Worm (Caenorhabditis elegans) whole organism, L2 larva: ENCODE data around the gene C28C12.11.
A peak's percentile ranks its signal among the peaks of the same experiment; 100 is the strongest.

Source experiments
- C34F6.9 ChIP-seq: fragments of 150-350 bp; optimal IDR thresholded peaks from 2 replicates; lab custom pipeline; 2014; ENCODE audit warnings: missing biosample characterization, missing genetic modification characterization
- F13H6.1 ChIP-seq: sonication (generic microtip); optimal IDR thresholded peaks from 2 replicates; lab custom pipeline; 2016; ENCODE audit warnings: missing genetic modification characterization, missing compliant biosample characterization
- R02D3.7 ChIP-seq: fragments of 150-350 bp; optimal IDR thresholded peaks from 2 replicates; lab custom pipeline; 2014; ENCODE audit warnings: missing biosample characterization, missing genetic modification characterization
- Y55F3AM.14 ChIP-seq: fragments of 200-800 bp; sonication (Bioruptor generic); optimal IDR thresholded peaks from 2 replicates; lab custom pipeline; 2018; ENCODE audit warnings: mild to moderate bottlenecking, missing genetic modification characterization, missing compliant biosample characterization
- ZK546.5 ChIP-seq: sonication (generic microtip); optimal IDR thresholded peaks from 2 replicates; lab custom pipeline; 2017; ENCODE audit warnings: missing biosample characterization, missing genetic modification characterization
- alr-1 ChIP-seq: fragments of 150-350 bp; optimal IDR thresholded peaks from 2 replicates; lab custom pipeline; 2014; ENCODE audit warnings: missing biosample characterization, missing genetic modification characterization
- aly-2 ChIP-seq: fragments of 150-350 bp; optimal IDR thresholded peaks from 2 replicates; lab custom pipeline; 2014; ENCODE audit warnings: missing biosample characterization, missing genetic modification characterization
- ama-1 ChIP-seq: fragments of 150-350 bp; optimal IDR thresholded peaks from 2 replicates; lab custom pipeline; 2018; ENCODE audit warnings: inconsistent platforms
- blmp-1 ChIP-seq: sonication (generic microtip); optimal IDR thresholded peaks from 2 replicates; lab custom pipeline; 2017; ENCODE audit warnings: missing genetic modification characterization, mild to moderate bottlenecking, missing compliant biosample characterization, antibody characterized with exemption, moderate library complexity; ENCODE audit not compliant: insufficient read depth
- ceh-16 ChIP-seq: fragments of 150-350 bp; optimal IDR thresholded peaks from 2 replicates; lab custom pipeline; 2014; ENCODE audit warnings: missing biosample characterization, missing genetic modification characterization
- ceh-82 ChIP-seq: fragments of 150-350 bp; optimal IDR thresholded peaks from 2 replicates; lab custom pipeline; 2014; ENCODE audit warnings: missing biosample characterization, missing genetic modification characterization
- crh-2 ChIP-seq: sonication (generic microtip); optimal IDR thresholded peaks from 2 replicates; lab custom pipeline; 2017; ENCODE audit warnings: missing biosample characterization, missing genetic modification characterization
- dmd-4 ChIP-seq: sonication (generic microtip); optimal IDR thresholded peaks from 2 replicates; lab custom pipeline; 2017; ENCODE audit warnings: missing biosample characterization, missing genetic modification characterization
- egl-27 ChIP-seq: sonication (generic microtip); optimal IDR thresholded peaks from 3 replicates; lab custom pipeline; 2017; ENCODE audit warnings: missing biosample characterization, missing genetic modification reagents, missing genetic modification characterization
- elt-1 ChIP-seq: fragments of 150-350 bp; optimal IDR thresholded peaks from 2 replicates; lab custom pipeline; 2014; ENCODE audit warnings: missing biosample characterization, missing genetic modification characterization
- elt-3 ChIP-seq: sonication (generic microtip); optimal IDR thresholded peaks from 2 replicates; lab custom pipeline; 2017; ENCODE audit warnings: missing biosample characterization, missing genetic modification characterization
- fos-1 ChIP-seq: fragments of 150-350 bp; optimal IDR thresholded peaks from 2 replicates; lab custom pipeline; 2014; ENCODE audit warnings: missing biosample characterization, missing genetic modification characterization
- gmeb-1 ChIP-seq: fragments of 150-350 bp; optimal IDR thresholded peaks from 2 replicates; lab custom pipeline; 2014; ENCODE audit warnings: missing biosample characterization, missing genetic modification characterization
- lin-11 ChIP-seq: fragments of 150-350 bp; sonication (generic microtip); optimal IDR thresholded peaks from 2 replicates; lab custom pipeline; 2014; ENCODE audit warnings: missing biosample characterization, missing genetic modification characterization, inconsistent platforms, mixed read lengths
- lin-13 ChIP-seq: fragments of 150-350 bp; optimal IDR thresholded peaks from 2 replicates; lab custom pipeline; 2014; ENCODE audit warnings: missing biosample characterization, missing genetic modification reagents, missing genetic modification characterization
- lin-39 ChIP-seq: fragments of 150-350 bp; optimal IDR thresholded peaks from 2 replicates; lab custom pipeline; 2014; ENCODE audit warnings: missing biosample characterization, missing genetic modification reagents, missing genetic modification characterization
- lsy-2 ChIP-seq, 2 experiments: fragments of 150-350 bp in 1 of 2; sonication (generic microtip) in 1 of 2; optimal IDR thresholded peaks; 2 replicates each; lab custom pipeline; 2014 to 2017; ENCODE audit warnings: missing biosample characterization in 2 of 2, missing genetic modification characterization in 2 of 2
- mab-5 ChIP-seq: fragments of 150-350 bp; optimal IDR thresholded peaks from 2 replicates; lab custom pipeline; 2014; ENCODE audit warnings: missing biosample characterization, missing genetic modification characterization
- mbf-1 ChIP-seq: sonication (generic microtip); optimal IDR thresholded peaks from 2 replicates; lab custom pipeline; 2017; ENCODE audit warnings: missing biosample characterization, missing genetic modification characterization
- mdl-1 ChIP-seq, 2 experiments: fragments of 150-350 bp in 1 of 2; sonication (generic microtip) in 1 of 2; optimal IDR thresholded peaks; 2 replicates each; lab custom pipeline; 2017; ENCODE audit warnings: missing biosample characterization in 2 of 2, missing genetic modification characterization in 2 of 2
- nhr-10 ChIP-seq: sonication (generic microtip); optimal IDR thresholded peaks from 2 replicates; lab custom pipeline; 2017; ENCODE audit warnings: missing biosample characterization, missing genetic modification characterization
- nhr-11 ChIP-seq: fragments of 150-350 bp; optimal IDR thresholded peaks from 2 replicates; lab custom pipeline; 2014; ENCODE audit warnings: missing biosample characterization, missing genetic modification characterization
- nhr-12 ChIP-seq: fragments of 150-350 bp; optimal IDR thresholded peaks from 2 replicates; lab custom pipeline; 2014; ENCODE audit warnings: missing biosample characterization, missing genetic modification characterization
- nhr-129 ChIP-seq: fragments of 150-350 bp; optimal IDR thresholded peaks from 2 replicates; lab custom pipeline; 2014; ENCODE audit warnings: missing biosample characterization, missing genetic modification characterization
- nhr-21 ChIP-seq: fragments of 150-350 bp; optimal IDR thresholded peaks from 2 replicates; lab custom pipeline; 2014; ENCODE audit warnings: missing biosample characterization, missing genetic modification characterization
- nhr-23 ChIP-seq: fragments of 150-350 bp; optimal IDR thresholded peaks from 2 replicates; lab custom pipeline; 2014; ENCODE audit warnings: missing biosample characterization, missing genetic modification reagents, missing genetic modification characterization
- nhr-237 ChIP-seq: fragments of 150-350 bp; optimal IDR thresholded peaks from 2 replicates; lab custom pipeline; 2014; ENCODE audit warnings: missing biosample characterization, missing genetic modification characterization
- nhr-25 ChIP-seq: fragments of 150-350 bp; sonication (generic microtip); optimal IDR thresholded peaks from 3 replicates; lab custom pipeline; 2014; ENCODE audit warnings: missing biosample characterization, missing genetic modification characterization
- nhr-6 ChIP-seq: fragments of 150-350 bp; optimal IDR thresholded peaks from 2 replicates; lab custom pipeline; 2014; ENCODE audit warnings: missing biosample characterization, missing genetic modification characterization
- nhr-77 ChIP-seq: fragments of 150-350 bp; optimal IDR thresholded peaks from 2 replicates; lab custom pipeline; 2014; ENCODE audit warnings: missing biosample characterization, missing genetic modification characterization
- peb-1 ChIP-seq: fragments of 150-350 bp; optimal IDR thresholded peaks from 2 replicates; lab custom pipeline; 2014; ENCODE audit warnings: missing biosample characterization, missing genetic modification characterization
- sem-4 ChIP-seq: fragments of 150-350 bp; optimal IDR thresholded peaks from 2 replicates; lab custom pipeline; 2014; ENCODE audit warnings: missing biosample characterization, missing genetic modification reagents, missing genetic modification characterization
- skn-1 ChIP-seq: sonication (generic microtip); optimal IDR thresholded peaks from 2 replicates; lab custom pipeline; 2017; ENCODE audit warnings: missing biosample characterization, missing genetic modification characterization
- sma-3 ChIP-seq: sonication (generic microtip); optimal IDR thresholded peaks from 2 replicates; lab custom pipeline; 2016; ENCODE audit warnings: missing genetic modification reagents, missing genetic modification characterization, missing compliant biosample characterization
- sma-9 ChIP-seq, 2 experiments: fragments of 150-350 bp in 1 of 2; sonication (generic microtip) in 1 of 2; optimal IDR thresholded peaks; 2 replicates each; lab custom pipeline; 2014 to 2016; ENCODE audit warnings: missing genetic modification characterization in 2 of 2, mild to moderate bottlenecking in 1 of 2, missing biosample characterization in 1 of 2, missing compliant biosample characterization in 1 of 2, missing genetic modification reagents in 1 of 2, moderate library complexity in 1 of 2
- snpc-4 ChIP-seq: fragments of 150-350 bp; optimal IDR thresholded peaks from 2 replicates; lab custom pipeline; 2014; ENCODE audit warnings: missing biosample characterization, missing genetic modification characterization
- unc-39 ChIP-seq: fragments of 150-350 bp; optimal IDR thresholded peaks from 2 replicates; lab custom pipeline; 2014; ENCODE audit warnings: missing biosample characterization, missing genetic modification characterization
- unc-55 ChIP-seq: fragments of 150-350 bp; sonication (generic microtip); optimal IDR thresholded peaks from 3 replicates; lab custom pipeline; 2014; ENCODE audit warnings: missing biosample characterization, missing genetic modification reagents, missing genetic modification characterization
- unc-62 ChIP-seq: fragments of 150-350 bp; optimal IDR thresholded peaks from 2 replicates; lab custom pipeline; 2014; ENCODE audit warnings: missing biosample characterization, missing genetic modification reagents, missing genetic modification characterization
- zag-1 ChIP-seq: fragments of 150-350 bp; optimal IDR thresholded peaks from 2 replicates; lab custom pipeline; 2014; ENCODE audit warnings: missing biosample characterization, missing genetic modification characterization
- ztf-1 ChIP-seq: fragments of 200-800 bp; sonication (Bioruptor generic); conservative IDR thresholded peaks from 2 replicates; pipeline ENCODE4 v1.3.6; 2022; ENCODE audit warnings: missing genetic modification characterization, missing compliant biosample characterization
- ztf-11 ChIP-seq: sonication (generic microtip); optimal IDR thresholded peaks from 2 replicates; lab custom pipeline; 2017; ENCODE audit warnings: missing biosample characterization, missing genetic modification characterization
- ztf-4 ChIP-seq: fragments of 150-350 bp; optimal IDR thresholded peaks from 2 replicates; lab custom pipeline; 2014; ENCODE audit warnings: missing biosample characterization, missing genetic modification characterization

Gene C28C12.11

DNA sequence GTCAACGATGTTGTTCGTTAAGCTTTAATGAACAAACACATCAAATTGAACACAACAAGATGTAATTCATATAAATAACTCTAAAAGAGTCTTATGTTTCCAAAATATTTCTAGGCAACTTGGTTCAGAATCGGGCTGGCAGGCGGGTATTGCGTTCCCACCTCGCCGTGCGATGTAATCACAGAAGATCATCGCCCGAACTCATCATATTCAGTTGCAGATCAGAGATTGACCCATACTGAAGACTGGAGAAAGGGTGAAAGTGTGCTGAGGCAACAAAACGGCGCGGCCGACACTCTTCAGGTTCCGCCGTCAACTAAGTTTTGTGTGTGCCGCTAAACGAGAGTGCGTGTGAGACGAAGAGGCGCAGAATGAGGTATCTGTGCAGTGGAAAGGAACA lies 45.4 kb upstream of the C28C12.11 start (continued):
- TF ChIP-seq nhr-237 (tag; lab: Kevin White, UChicago): no peak
- TF ChIP-seq nhr-10 (tag; lab: Kevin White, UChicago): peak; percentile 27
- TF ChIP-seq, all 48 proteins: peak for 28

DNA sequence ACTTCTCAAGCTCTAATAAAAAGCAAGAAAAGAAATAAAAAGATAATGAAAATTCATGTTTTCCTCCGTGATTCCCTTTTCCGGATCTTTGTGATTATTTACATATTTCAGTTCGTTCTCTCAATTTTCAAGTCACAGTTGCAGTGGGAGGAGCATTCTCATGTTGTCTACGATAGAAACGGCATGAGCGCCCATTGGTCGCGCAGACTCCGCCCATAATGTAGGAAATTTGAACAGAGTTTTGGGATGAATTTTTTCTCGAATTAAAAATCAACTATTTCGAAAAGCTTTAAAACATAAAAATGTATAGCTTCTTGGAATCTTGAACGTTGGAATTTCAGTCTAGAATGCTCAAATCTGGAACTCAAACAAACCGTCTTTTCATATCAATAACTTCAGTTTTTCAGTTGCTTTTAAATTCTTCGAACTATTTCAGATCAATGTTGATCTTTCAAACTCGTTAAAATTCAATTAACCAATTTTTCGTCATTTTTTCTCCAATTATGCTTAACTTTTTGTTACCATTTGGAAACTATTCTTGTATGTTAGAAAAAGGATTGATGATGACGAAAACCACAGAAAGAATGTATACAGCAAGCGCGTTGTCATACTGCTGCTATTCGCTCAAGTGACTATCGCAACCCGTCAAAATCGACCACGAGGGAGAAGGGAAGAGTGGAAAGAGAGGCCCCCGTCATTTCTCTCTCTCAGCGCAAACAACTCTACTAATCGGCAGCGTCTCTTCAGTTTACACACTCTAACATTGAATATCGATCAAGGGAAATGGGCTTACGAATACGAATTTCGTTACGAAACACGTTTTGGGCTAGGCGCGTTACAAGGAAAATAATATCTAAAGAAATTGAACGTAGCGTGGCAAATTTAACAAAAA lies 42.0 kb upstream of the C28C12.11 start:
- TF ChIP-seq sma-9 (GFP tag; optimal IDR thresholded peaks at IDR 0.05; lab: Kevin White, UChicago): peak; percentile 83
- TF ChIP-seq sma-9 (tag; optimal IDR thresholded peaks at IDR 0.05; lab: Kevin White, UChicago): no peak
- no peak for TF ChIP-seq peb-1 (tag; lab: Kevin White, UChicago)
- TF ChIP-seq mab-5 (tag; lab: Kevin White, UChicago): peak; percentile 50
- peak; percentile 38 for TF ChIP-seq zag-1
- TF ChIP-seq lin-39 (tag; lab: Kevin White, UChicago): no peak
- TF ChIP-seq nhr-23 (tag; lab: Kevin White, UChicago): no peak
- peak; percentile 44 for TF ChIP-seq blmp-1 (tag; lab: Kevin White, UChicago)
- TF ChIP-seq elt-1 (tag; lab: Kevin White, UChicago): no peak
- peak; percentile 87 for TF ChIP-seq snpc-4 (tag; lab: Kevin White, UChicago)
- no peak for TF ChIP-seq unc-39 (tag; lab: Kevin White, UChicago)
- TF ChIP-seq unc-55 (GFP tag; lab: Kevin White, UChicago): peak; percentile 64
- peak; percentile 15 for TF ChIP-seq nhr-11 (tag; lab: Kevin White, UChicago)
- TF ChIP-seq lin-13 (GFP tag; lab: Kevin White, UChicago): peak; percentile 56
- TF ChIP-seq sem-4 (tag; lab: Kevin White, UChicago): peak; percentile 42
- TF ChIP-seq gmeb-1 (tag; lab: Kevin White, UChicago): peak; percentile 44
- TF ChIP-seq nhr-77 (tag; lab: Kevin White, UChicago): no peak
- peak; percentile 39 for TF ChIP-seq ceh-82 (tag; lab: Kevin White, UChicago)
- TF ChIP-seq nhr-21 (tag; lab: Kevin White, UChicago): peak; percentile 68
- TF ChIP-seq ztf-1 (GFP tag; lab: Robert Waterston, UW): no peak
- no peak for TF ChIP-seq alr-1 (tag; lab: Kevin White, UChicago)
- no peak for TF ChIP-seq ZK546.5
- TF ChIP-seq dmd-4 (tag; lab: Kevin White, UChicago): no peak
- peak; percentile 33 for TF ChIP-seq R02D3.7 (tag; lab: Kevin White, UChicago)
- TF ChIP-seq nhr-6: peak; percentile 44
- no peak for TF ChIP-seq unc-62 (GFP tag; lab: Kevin White, UChicago)
- TF ChIP-seq nhr-25: peak; percentile 64
- peak; percentile 43 for TF ChIP-seq ceh-16
- peak; percentile 74 for TF ChIP-seq fos-1
- no peak for TF ChIP-seq skn-1 (tag; lab: Kevin White, UChicago)
- peak; percentile 33 for TF ChIP-seq mbf-1 (tag; lab: Kevin White, UChicago)
- peak; percentile 48 for TF ChIP-seq sma-3 (GFP tag; lab: Kevin White, UChicago)
- peak; percentile 19 for TF ChIP-seq lin-11
- no peak for TF ChIP-seq aly-2 (tag; lab: Kevin White, UChicago)
- no peak for TF ChIP-seq nhr-10 (tag; lab: Kevin White, UChicago)
- peak; percentile 82 for TF ChIP-seq ztf-4 (tag; lab: Kevin White, UChicago)
- peak; percentile 84 for TF ChIP-seq egl-27 (tag; lab: Kevin White, UChicago)
- TF ChIP-seq F13H6.1 (tag; lab: Kevin White, UChicago): peak; percentile 63
- no peak for TF ChIP-seq elt-3 (tag; lab: Kevin White, UChicago)
- TF ChIP-seq nhr-237 (tag; lab: Kevin White, UChicago): no peak
- peak; percentile 93 for TF ChIP-seq nhr-129 (tag; lab: Kevin White, UChicago)
- TF ChIP-seq mdl-1 (tag; optimal IDR thresholded peaks at IDR 0.05; lab: Kevin White, UChicago): peak; percentile 61 to 76
- no peak for TF ChIP-seq ztf-11 (tag; lab: Kevin White, UChicago)
- no peak for TF ChIP-seq nhr-12 (tag; lab: Kevin White, UChicago)
- peak; percentile 51 for TF ChIP-seq Y55F3AM.14 (GFP tag; lab: Kevin White, UChicago)
- TF ChIP-seq lsy-2 (tag; optimal IDR thresholded peaks at IDR 0.05; lab: Kevin White, UChicago): peak; percentile 60 to 91
- TF ChIP-seq crh-2 (tag; lab: Kevin White, UChicago): peak; percentile 83
- peak; percentile 47 for TF ChIP-seq C34F6.9 (tag; lab: Kevin White, UChicago)
- TF ChIP-seq ama-1 (lab: Kevin White, UChicago): peak; percentile 94
